Worm (Caenorhabditis elegans): ENCODE results near the gene F21D5.7.

ce11 chrIV:8697436-8697835 lies 46.1 kb downstream of the F21D5.7 start, which contains the start of gene ttll-11:
- no peak for TF ChIP-seq ama-1 (optimal IDR thresholded peaks at IDR 0.05)
- TF ChIP-seq flt-1 (GFP tag; IDR thresholded peaks at IDR 0.05): no peak
- TF ChIP-seq hmg-4 (GFP tag; optimal IDR thresholded peaks at IDR 0.05): no peak
- no peak for TF ChIP-seq sea-1 (GFP tag; conservative IDR thresholded peaks at IDR 0.05)
- no peak for TF ChIP-seq hmbx-1 (tag; optimal IDR thresholded peaks at IDR 0.05)
- no peak for TF ChIP-seq B0310.2 (tag; optimal IDR thresholded peaks at IDR 0.05)
- TF ChIP-seq pes-1 (GFP tag; IDR thresholded peaks at IDR 0.05): no peak
- no peak for TF ChIP-seq tbx-11 (GFP tag; IDR thresholded peaks at IDR 0.05)

All from whole organism, early embryonic.